Worm (Caenorhabditis elegans) whole organism, L3 larva: ENCODE results near the gene Y25C1A.8.

Experiments
- mdl-1 ChIP-seq: fragments of 150-350 bp; optimal IDR thresholded peaks from 2 replicates; lab custom pipeline; 2014; ENCODE audit warnings: missing biosample characterization, missing genetic modification characterization
- skn-1 ChIP-seq: fragments of 150-350 bp; optimal IDR thresholded peaks from 2 replicates; lab custom pipeline; 2014; ENCODE audit warnings: missing biosample characterization, missing genetic modification characterization

- TF ChIP-seq mdl-1 (tag; lab: Kevin White, UChicago) (no peak), skn-1 (tag; lab: Kevin White, UChicago) (no peak)
These were observed 21.2 kb downstream of the Y25C1A.8 start for ce11 chrII:3055531-3055930.
